ENCODE assay signal across 3 worm cellular contexts in genomic region chrIV:9915128-9915527, ce11.
TF ChIP-seq lines count a peak whose summit lies in the region.

No protein-coding gene starts in this region.

TF ChIP-seq in whole organism, L3 larva, 47 proteins besides CTCF, POLR2A, EP300 and RAD21:
- TF ChIP-seq nhr-25 (tag; optimal IDR thresholded peaks at IDR 0.05; lab: Kevin White, UChicago): peak; percentile 55
- no peak for TF ChIP-seq egl-27 (tag; optimal IDR thresholded peaks at IDR 0.05; lab: Kevin White, UChicago)
- TF ChIP-seq nfya-1 (tag; optimal IDR thresholded peaks at IDR 0.05; lab: Kevin White, UChicago; ENCODE audit: insufficient read depth): peak; percentile 81
- TF ChIP-seq hmg-11 (tag; optimal IDR thresholded peaks at IDR 0.05; lab: Kevin White, UChicago): no peak
- TF ChIP-seq ceh-9 (tag; optimal IDR thresholded peaks at IDR 0.05; lab: Kevin White, UChicago): no peak
- no peak for TF ChIP-seq nhr-77 (tag; optimal IDR thresholded peaks at IDR 0.05; lab: Kevin White, UChicago)
- TF ChIP-seq nhr-28 (tag; optimal IDR thresholded peaks at IDR 0.05; lab: Kevin White, UChicago): no peak
- TF ChIP-seq ztf-11 (tag; optimal IDR thresholded peaks at IDR 0.05; lab: Kevin White, UChicago): no peak

TF ChIP-seq in whole organism, L4 larva, 104 proteins besides CTCF, POLR2A, EP300 and RAD21:
- TF ChIP-seq attf-4 (tag; optimal IDR thresholded peaks at IDR 0.05; lab: Kevin White, UChicago): no peak
- no peak for TF ChIP-seq R02D3.7 (tag; optimal IDR thresholded peaks at IDR 0.05; lab: Kevin White, UChicago)
- no peak for TF ChIP-seq ztf-11 (tag; optimal IDR thresholded peaks at IDR 0.05; lab: Kevin White, UChicago)
- TF ChIP-seq set-16 (GFP tag; IDR thresholded peaks at IDR 0.05; lab: Robert Waterston, UW): peak; percentile 66; the same call in 1 of the 2 replicates
- peak; percentile 18 for TF ChIP-seq hlh-11 (tag; optimal IDR thresholded peaks at IDR 0.05; lab: Kevin White, UChicago)
- TF ChIP-seq F44E2.7 (GFP tag; IDR thresholded peaks at IDR 0.05; lab: Robert Waterston, UW): no peak
- 0 out of 2 replicates have a peak, but pooled peaks have one; percentile 10 for TF ChIP-seq egl-43 (GFP tag; IDR thresholded peaks at IDR 0.05; lab: Robert Waterston, UW)
- TF ChIP-seq vab-7 (GFP tag; IDR thresholded peaks at IDR 0.05; lab: Robert Waterston, UW): no peak
- TF ChIP-seq unc-62 (GFP tag; optimal IDR thresholded peaks at IDR 0.05 in 1 of 2; lab: Kevin White, UChicago): peak in 1 of 2 experiments; percentile 46
- TF ChIP-seq unc-62 (tag; optimal IDR thresholded peaks at IDR 0.05; lab: Kevin White, UChicago): no peak
- TF ChIP-seq aha-1 (tag; lab: Kevin White, UChicago): peak; percentile 40
- no peak for TF ChIP-seq saeg-2 (GFP tag; IDR thresholded peaks at IDR 0.05; lab: Robert Waterston, UW)
- no peak for TF ChIP-seq dmd-6 (GFP tag; IDR thresholded peaks at IDR 0.05; lab: Robert Waterston, UW)
- no peak for TF ChIP-seq F26F4.8 (GFP tag; conservative IDR thresholded peaks at IDR 0.05; lab: Robert Waterston, UW)
- no peak for TF ChIP-seq daf-12 (tag; optimal IDR thresholded peaks at IDR 0.05; lab: Kevin White, UChicago)
- no peak for TF ChIP-seq dmd-9 (GFP tag; IDR thresholded peaks at IDR 0.05; lab: Robert Waterston, UW)
- no peak for TF ChIP-seq arid-1 (GFP tag; conservative IDR thresholded peaks at IDR 0.05; lab: Robert Waterston, UW)
- no peak for TF ChIP-seq nhr-41 (GFP tag; IDR thresholded peaks at IDR 0.05; lab: Robert Waterston, UW)
- no peak for TF ChIP-seq sdz-12 (GFP tag; optimal IDR thresholded peaks at IDR 0.05; lab: Kevin White, UChicago)
- TF ChIP-seq zag-1 (tag; optimal IDR thresholded peaks at IDR 0.05; lab: Kevin White, UChicago): no peak

TF ChIP-seq in whole organism, young adult, 124 proteins besides CTCF, POLR2A, EP300 and RAD21:
- peak; percentile 67 for TF ChIP-seq zfh-2 (GFP tag; conservative IDR thresholded peaks at IDR 0.05; lab: Robert Waterston, UW)
- no peak for TF ChIP-seq tbx-9 (tag; optimal IDR thresholded peaks at IDR 0.05; lab: Kevin White, UChicago; ENCODE audit: borderline replicate concordance)
